Fruit fly (Drosophila melanogaster) whole organism, pupa: ENCODE measurements around the gene hid.

Experiments
- CG10348 ChIP-seq: fragments of 200-800 bp; sonication (Bioruptor generic); IDR thresholded peaks from 2 replicates; pipeline ENCODE4 v1.3.6; 2022; ENCODE audit warnings: missing biosample characterization, missing genetic modification characterization
- CG12605 ChIP-seq: fragments of 200-800 bp; sonication (Bioruptor generic); IDR thresholded peaks from 2 replicates; pipeline ENCODE4 v1.3.6; 2022; ENCODE audit warnings: missing biosample characterization, missing genetic modification characterization
- CG13204 ChIP-seq: fragments of 200-800 bp; sonication (Bioruptor generic); optimal IDR thresholded peaks from 2 replicates; lab custom pipeline; 2018; ENCODE audit warnings: missing biosample characterization, mild to moderate bottlenecking, missing genetic modification characterization, moderate library complexity
- CG14655 ChIP-seq: fragments of 200-800 bp; sonication (Bioruptor generic); optimal IDR thresholded peaks from 3 replicates; lab custom pipeline; 2017; ENCODE audit warnings: mild to moderate bottlenecking, missing biosample characterization, missing genetic modification reagents, missing genetic modification characterization
- CG15710 ChIP-seq: fragments of 200-800 bp; sonication (Bioruptor generic); optimal IDR thresholded peaks from 2 replicates; lab custom pipeline; 2018; ENCODE audit warnings: missing biosample characterization, mild to moderate bottlenecking, missing genetic modification characterization, moderate library complexity
- CG17806 ChIP-seq: fragments of 200-800 bp; sonication (Bioruptor generic); optimal IDR thresholded peaks from 2 replicates; lab custom pipeline; 2018; ENCODE audit warnings: missing biosample characterization, mild to moderate bottlenecking, missing genetic modification characterization, moderate library complexity
- CG32121 ChIP-seq: fragments of 200-800 bp; sonication (Bioruptor generic); IDR thresholded peaks from 2 replicates; pipeline ENCODE4 v1.3.6; 2022; ENCODE audit warnings: missing biosample characterization, missing genetic modification characterization
- CG34367 ChIP-seq: fragments of 200-800 bp; sonication (Bioruptor generic); optimal IDR thresholded peaks from 2 replicates; lab custom pipeline; 2018; ENCODE audit warnings: missing biosample characterization, mild to moderate bottlenecking, missing genetic modification characterization
- CG4496 ChIP-seq: fragments of 200-800 bp; sonication (Bioruptor generic); IDR thresholded peaks from 3 replicates; pipeline ENCODE4 v1.3.6; 2022; ENCODE audit warnings: missing biosample characterization, missing genetic modification characterization
- CG8159 ChIP-seq: fragments of 200-800 bp; sonication (Bioruptor generic); optimal IDR thresholded peaks from 3 replicates; lab custom pipeline; 2018; ENCODE audit warnings: missing biosample characterization, mild to moderate bottlenecking, missing genetic modification characterization, moderate library complexity
- CG8301 ChIP-seq: fragments of 200-800 bp; sonication (Bioruptor generic); optimal IDR thresholded peaks from 2 replicates; lab custom pipeline; 2018; ENCODE audit warnings: missing biosample characterization, mild to moderate bottlenecking, missing genetic modification characterization
- CG9948 ChIP-seq: fragments of 200-800 bp; sonication (Bioruptor generic); optimal IDR thresholded peaks from 2 replicates; lab custom pipeline; 2018; ENCODE audit warnings: missing biosample characterization, mild to moderate bottlenecking, missing genetic modification characterization, moderate library complexity
- D1 ChIP-seq: fragments of 200-800 bp; sonication (Bioruptor generic); optimal IDR thresholded peaks from 2 replicates; lab custom pipeline; 2018; ENCODE audit warnings: missing biosample characterization, mild to moderate bottlenecking, missing genetic modification characterization, moderate library complexity
- EcR ChIP-seq: fragments of 200-800 bp; sonication (Bioruptor generic); optimal IDR thresholded peaks from 3 replicates; lab custom pipeline; 2019; ENCODE audit warnings: missing biosample characterization, missing genetic modification characterization, mild to moderate bottlenecking, moderate library complexity, missing genetic modification reagents
- Ets98B ChIP-seq: fragments of 200-800 bp; sonication (Bioruptor generic); IDR thresholded peaks from 2 replicates; pipeline ENCODE4 v1.3.6; 2022; ENCODE audit warnings: missing biosample characterization, missing genetic modification characterization
- Pif1A ChIP-seq: fragments of 200-800 bp; sonication (Bioruptor generic); optimal IDR thresholded peaks from 3 replicates; lab custom pipeline; 2016; ENCODE audit warnings: missing biosample characterization, missing genetic modification characterization
- Pif1B ChIP-seq: fragments of 200-800 bp; sonication (Bioruptor generic); optimal IDR thresholded peaks from 3 replicates; lab custom pipeline; 2016; ENCODE audit warnings: missing biosample characterization, missing genetic modification characterization
- Snoo ChIP-seq: fragments of 200-800 bp; sonication (Bioruptor generic); optimal IDR thresholded peaks from 3 replicates; lab custom pipeline; 2017; ENCODE audit warnings: missing biosample characterization, mild to moderate bottlenecking, missing genetic modification characterization, inconsistent platforms
- fd96Ca ChIP-seq: fragments of 200-800 bp; sonication (Bioruptor generic); IDR thresholded peaks from 3 replicates; pipeline ENCODE4 v1.3.6; 2022; ENCODE audit warnings: missing biosample characterization, missing genetic modification characterization
- gl ChIP-seq: fragments of 200-800 bp; sonication (Bioruptor generic); optimal IDR thresholded peaks from 2 replicates; lab custom pipeline; 2018; ENCODE audit warnings: missing biosample characterization, mild to moderate bottlenecking, missing genetic modification characterization
- rn ChIP-seq: fragments of 200-800 bp; sonication (Bioruptor generic); IDR thresholded peaks from 2 replicates; pipeline ENCODE4 v1.3.6; 2022; ENCODE audit warnings: missing biosample characterization, missing genetic modification characterization

hid gene

dm6 chr3L:18218480-18218879 lies 33.0 kb upstream of the hid start:
- TF ChIP-seq fd96Ca (GFP tag; lab: Robert Waterston, UW) (no peak), CG13204 (GFP tag; lab: Kevin White, UChicago) (no peak), EcR (GFP tag; lab: Kevin White, UChicago) (no peak), Snoo (tag; lab: Kevin White, UChicago) (no peak), Ets98B (GFP tag; lab: Robert Waterston, UW) (no peak), CG34367 (tag; lab: Kevin White, UChicago) (no peak), CG12605 (no peak), Pif1B (GFP tag; lab: Kevin White, UChicago) (no peak), CG32121 (GFP tag; lab: Robert Waterston, UW) (no peak), rn (GFP tag; lab: Robert Waterston, UW) (no peak), CG10348 (GFP tag; lab: Robert Waterston, UW) (no peak)
- TF ChIP-seq, all 21 proteins: peak for 0

dm6 chr3L:18216931-18217330 lies 31.5 kb upstream of the hid start:
- TF ChIP-seq CG8159 (no peak), rn (GFP tag; lab: Robert Waterston, UW) (no peak), CG15710 (no peak), Snoo (tag; lab: Kevin White, UChicago) (no peak), D1 (tag; lab: Kevin White, UChicago) (no peak), CG34367 (tag; lab: Kevin White, UChicago) (no peak), gl (tag; lab: Kevin White, UChicago) (no peak), CG17806 (tag; lab: Kevin White, UChicago) (no peak), EcR (GFP tag; lab: Kevin White, UChicago) (no peak), Pif1A (GFP tag; lab: Kevin White, UChicago) (no peak), CG10348 (GFP tag; lab: Robert Waterston, UW) (no peak), CG14655 (GFP tag; lab: Kevin White, UChicago) (no peak), Pif1B (GFP tag; lab: Kevin White, UChicago) (no peak), Ets98B (GFP tag; lab: Robert Waterston, UW) (no peak), CG12605 (no peak), CG13204 (GFP tag; lab: Kevin White, UChicago) (no peak)

dm6 chr3L:18215669-18216068 lies 30.2 kb upstream of the hid start:
- TF ChIP-seq CG15710 (peak; percentile 93), Ets98B (GFP tag; lab: Robert Waterston, UW) (no peak), CG34367 (tag; lab: Kevin White, UChicago) (peak; percentile 91), CG10348 (GFP tag; lab: Robert Waterston, UW) (no peak), CG8301 (tag; lab: Kevin White, UChicago) (peak; percentile 82), CG14655 (GFP tag; lab: Kevin White, UChicago) (peak; percentile 88), D1 (tag; lab: Kevin White, UChicago) (peak; percentile 90), Pif1A (GFP tag; lab: Kevin White, UChicago) (peak; percentile 89), CG32121 (GFP tag; lab: Robert Waterston, UW) (no peak), CG12605 (peak; percentile 30; the same call in 1 of the 2 replicates), CG8159 (peak; percentile 94), Pif1B (GFP tag; lab: Kevin White, UChicago) (peak; percentile 84), CG13204 (GFP tag; lab: Kevin White, UChicago) (peak; percentile 86), CG17806 (tag; lab: Kevin White, UChicago) (peak; percentile 93), CG4496 (GFP tag; lab: Robert Waterston, UW) (peak; percentile 79), gl (tag; lab: Kevin White, UChicago) (peak; percentile 89), rn (GFP tag; lab: Robert Waterston, UW) (0 out of 2 replicates have a peak, but pooled peaks have one; percentile 53), CG9948 (peak; percentile 92), EcR (GFP tag; lab: Kevin White, UChicago) (peak; percentile 73), fd96Ca (GFP tag; lab: Robert Waterston, UW) (peak; percentile 74; the same call in 2 of the 3 replicates), Snoo (tag; lab: Kevin White, UChicago) (peak; percentile 82)

DNA sequence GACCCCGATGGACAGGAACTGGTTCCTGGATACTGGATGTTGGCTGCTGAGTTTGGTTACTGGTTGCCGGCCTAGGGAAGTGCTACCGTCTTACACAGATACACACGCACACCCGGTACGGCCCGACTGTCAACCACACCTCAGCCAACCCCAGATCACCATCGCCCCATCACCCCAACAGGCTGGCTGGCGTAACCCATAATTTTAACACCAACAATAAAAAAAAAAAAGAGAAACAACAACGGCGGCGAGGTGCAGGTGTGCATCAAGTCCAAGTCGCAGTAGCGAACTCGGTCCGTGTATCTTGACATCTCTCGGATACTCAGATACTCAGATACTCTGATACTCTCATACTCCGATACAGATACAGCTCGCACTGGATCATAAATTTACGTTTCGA lies 28.3 kb upstream of the hid start:
- peak; percentile 69 for TF ChIP-seq EcR (GFP tag; lab: Kevin White, UChicago)
- TF ChIP-seq CG4496 (GFP tag; lab: Robert Waterston, UW) = peak; percentile 57; the same call in 1 of the 3 replicates
- no peak for TF ChIP-seq CG34367 (tag; lab: Kevin White, UChicago)
- no peak for TF ChIP-seq CG9948
- TF ChIP-seq CG13204 (GFP tag; lab: Kevin White, UChicago) = peak; percentile 6
- peak; percentile 33 for TF ChIP-seq gl (tag; lab: Kevin White, UChicago)
- peak; percentile 17 for TF ChIP-seq CG8159

DNA sequence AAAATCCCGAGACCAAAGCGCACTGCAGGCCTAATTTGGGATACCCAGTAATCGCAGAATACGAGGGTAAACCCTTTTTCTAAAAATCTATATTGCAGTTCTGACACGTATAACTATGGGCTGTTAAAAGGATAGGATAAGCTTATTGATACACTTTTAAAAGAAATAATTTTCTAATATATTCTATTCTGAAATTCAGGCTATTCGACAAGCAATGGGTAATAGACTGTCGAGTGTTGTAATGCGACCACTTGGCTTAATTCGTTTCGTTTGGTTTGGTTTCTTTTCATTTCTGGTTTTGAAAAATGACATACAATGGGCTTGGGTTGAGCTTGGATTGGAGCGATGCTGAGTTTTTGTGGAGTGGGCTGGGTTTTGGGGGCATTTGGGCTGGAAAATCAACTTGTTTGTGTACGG lies 26.8 kb upstream of the hid start:
- TF ChIP-seq CG12605 = peak; percentile 79
- peak; percentile 76 for TF ChIP-seq CG14655 (GFP tag; lab: Kevin White, UChicago)
- no peak for TF ChIP-seq CG13204 (GFP tag; lab: Kevin White, UChicago)
- TF ChIP-seq Pif1B (GFP tag; lab: Kevin White, UChicago) = peak; percentile 75
- TF ChIP-seq CG8301 (tag; lab: Kevin White, UChicago) = peak; percentile 75
- TF ChIP-seq CG4496 (GFP tag; lab: Robert Waterston, UW) = peak; percentile 95
- TF ChIP-seq CG34367 (tag; lab: Kevin White, UChicago) = peak; percentile 46
- peak; percentile 76 for TF ChIP-seq CG8159
- peak; percentile 59 for TF ChIP-seq CG15710
- TF ChIP-seq fd96Ca (GFP tag; lab: Robert Waterston, UW) = peak; percentile 93
- TF ChIP-seq Snoo (tag; lab: Kevin White, UChicago) = peak; percentile 71
- TF ChIP-seq Ets98B (GFP tag; lab: Robert Waterston, UW) = peak; percentile 92
- TF ChIP-seq D1 (tag; lab: Kevin White, UChicago) = no peak
- TF ChIP-seq gl (tag; lab: Kevin White, UChicago) = peak; percentile 10
- peak; percentile 66 for TF ChIP-seq rn (GFP tag; lab: Robert Waterston, UW)
- TF ChIP-seq Pif1A (GFP tag; lab: Kevin White, UChicago) = peak; percentile 81
- TF ChIP-seq CG9948 = peak; percentile 57
- peak; percentile 65 for TF ChIP-seq CG17806 (tag; lab: Kevin White, UChicago)
- TF ChIP-seq CG10348 (GFP tag; lab: Robert Waterston, UW) = peak; percentile 72
- TF ChIP-seq EcR (GFP tag; lab: Kevin White, UChicago) = no peak
- peak; percentile 92 for TF ChIP-seq CG32121 (GFP tag; lab: Robert Waterston, UW)
